Fruit fly (Drosophila melanogaster): ENCODE results near the gene Vps2.

Gene Vps2

DNA sequence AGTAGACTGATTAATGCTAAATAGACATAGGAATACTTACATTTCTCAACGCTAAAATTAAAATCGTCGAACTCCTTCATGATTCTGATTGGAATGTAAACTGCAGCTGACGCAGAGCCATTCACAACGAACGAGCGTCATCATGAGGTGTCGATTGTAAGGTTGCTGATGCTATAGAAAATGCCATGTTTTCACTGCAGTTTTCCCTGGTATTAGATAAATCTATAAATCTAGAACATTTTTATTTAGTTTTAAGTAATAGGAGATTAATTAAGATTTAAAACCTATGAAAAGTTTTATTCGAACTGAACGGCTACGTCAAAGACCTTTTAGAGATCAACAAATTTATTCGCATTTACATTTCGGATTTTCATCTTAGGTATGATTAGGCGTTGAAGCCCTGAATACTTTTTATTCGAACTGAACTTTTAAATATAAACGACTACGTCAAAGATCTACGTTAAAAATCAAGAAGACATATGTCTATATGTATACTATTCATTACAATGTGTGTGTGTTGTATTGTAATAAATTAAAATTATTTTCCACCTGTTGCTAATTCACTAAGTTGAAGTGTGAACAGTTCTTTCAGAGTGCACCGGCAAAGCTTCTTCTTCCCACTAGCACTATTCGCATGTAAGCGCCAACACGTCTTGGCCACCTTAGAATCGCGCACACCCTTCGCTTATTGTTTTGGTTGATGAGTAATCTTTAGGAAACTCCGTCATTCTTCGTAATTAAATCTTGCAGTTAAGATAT is at the start of gene Vps2, which contains the start of gene Exo84:
TSS of gene Vps2 (plus strand) at position 672 of the 759 bp plus-strand sequence.
TSS of gene Exo84 (minus strand) at position 108 of the 759 bp plus-strand sequence.
- no peak for TF ChIP-seq noc (tag; optimal IDR thresholded peaks at IDR 0.05)

DNA sequence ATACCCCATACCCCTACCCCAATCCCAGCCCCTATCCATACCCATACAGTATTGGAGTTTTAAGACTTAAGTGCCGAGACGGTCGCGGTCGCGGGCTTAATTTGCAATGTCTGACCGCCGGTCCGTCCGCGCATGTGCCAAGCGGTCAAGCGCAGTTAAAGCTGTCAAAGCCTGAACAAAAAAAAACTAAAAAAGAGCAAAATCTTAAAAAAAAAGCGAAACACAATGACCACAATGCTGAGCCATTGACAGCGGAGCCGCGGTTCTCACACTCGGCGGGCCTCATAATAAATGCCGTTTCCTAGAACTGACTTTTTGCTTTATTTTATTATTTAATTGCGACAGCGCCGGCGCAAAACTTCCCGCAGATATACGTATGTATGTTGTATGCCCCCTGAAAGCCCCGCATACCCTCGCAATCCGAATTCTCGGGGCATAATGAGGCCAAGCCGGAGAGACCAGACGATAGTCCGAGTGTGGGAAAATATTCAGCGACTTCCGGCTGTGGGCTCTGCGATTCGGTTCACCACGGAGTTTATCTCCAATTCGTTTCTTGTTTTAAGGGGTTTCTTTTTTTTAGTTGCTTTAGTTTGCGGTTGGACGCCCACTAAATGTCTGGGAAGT is 48.1 kb upstream of the Vps2 start:
- peak; percentile 16 for TF ChIP-seq noc (tag; optimal IDR thresholded peaks at IDR 0.05)

DNA sequence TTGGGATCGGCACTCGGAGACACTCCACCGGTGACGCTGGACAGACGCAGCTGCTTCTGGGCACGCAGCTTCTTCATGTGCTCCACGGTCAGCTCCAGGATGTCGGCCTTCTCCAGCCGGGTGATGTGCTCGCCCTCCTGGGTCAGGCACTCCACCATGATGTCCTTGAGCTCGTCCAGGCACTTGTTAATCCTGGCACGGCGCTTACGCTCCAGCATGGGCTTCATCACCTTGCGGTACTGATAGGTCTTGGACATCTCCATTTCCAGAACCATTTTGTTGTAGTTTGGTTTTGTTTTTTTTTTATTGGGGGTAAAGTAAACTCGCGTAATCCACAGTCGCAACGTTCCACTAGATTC is 47.0 kb upstream of the Vps2 start:
- no peak for TF ChIP-seq noc (tag; optimal IDR thresholded peaks at IDR 0.05)

DNA sequence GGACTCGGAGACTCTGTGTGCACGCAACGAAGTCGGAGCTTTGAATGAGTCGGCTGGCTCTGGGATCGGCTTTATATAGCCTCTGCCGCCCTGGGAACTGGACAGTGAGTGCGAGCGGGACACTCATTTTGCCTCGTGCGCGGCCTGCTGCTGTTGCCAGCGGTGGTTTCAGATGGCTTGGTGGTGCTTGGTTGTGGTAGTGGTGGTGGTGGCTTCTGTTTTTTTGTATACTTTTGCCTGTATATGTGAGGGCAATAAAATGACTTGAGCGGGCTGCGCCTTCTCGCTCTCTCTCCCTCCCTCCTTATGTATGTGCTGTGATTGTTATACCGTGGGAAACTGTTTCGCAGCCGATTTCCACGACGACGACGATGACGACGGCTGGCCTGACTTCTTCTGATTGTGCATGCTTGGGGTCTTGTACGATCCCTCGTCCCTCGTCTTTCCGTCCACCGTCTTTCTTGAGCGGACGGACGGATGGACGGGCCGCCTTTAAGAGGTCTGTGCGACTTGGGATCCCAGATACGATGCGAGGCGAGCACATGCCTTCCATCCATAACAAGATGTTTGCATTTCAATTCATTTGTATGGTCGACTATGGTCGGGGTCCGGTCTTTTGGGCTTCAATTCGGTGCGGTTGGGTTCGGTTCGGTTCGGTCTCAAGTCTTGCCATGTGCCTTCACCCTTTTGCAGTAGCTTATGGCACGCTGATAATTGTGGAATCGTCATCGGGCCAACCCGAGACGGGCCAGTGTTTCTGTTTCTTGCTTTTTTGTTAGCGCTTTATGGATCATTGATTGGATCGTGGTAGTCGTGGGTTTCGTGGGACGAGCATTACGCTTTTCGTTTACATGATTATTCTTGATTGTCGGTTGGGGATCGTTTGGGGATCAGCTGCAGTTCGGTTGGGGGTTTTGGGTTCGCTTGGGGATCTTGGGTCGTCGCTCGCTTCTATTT is 46.4 kb upstream of the Vps2 start:
- TF ChIP-seq noc (tag; optimal IDR thresholded peaks at IDR 0.05), result peak; percentile 57

DNA sequence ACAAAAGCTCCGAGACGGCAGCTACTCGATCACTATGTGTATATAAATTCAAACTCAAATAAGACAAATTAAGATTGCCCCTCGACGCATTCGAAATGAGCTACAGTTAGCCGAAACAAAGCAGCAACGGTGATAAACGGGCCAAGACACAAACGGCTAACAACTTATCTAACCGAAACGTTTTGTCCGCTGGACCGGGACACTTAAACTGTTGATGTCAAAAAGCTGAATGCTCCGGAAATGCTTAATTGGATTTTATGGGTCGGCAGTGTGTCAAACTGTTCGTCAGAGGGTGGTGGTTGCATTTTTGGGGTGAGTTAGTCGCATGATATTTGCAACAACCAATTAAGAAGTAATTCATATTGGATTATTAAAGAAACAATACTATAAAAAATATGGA is 45.3 kb upstream of the Vps2 start:
- TF ChIP-seq noc (tag; optimal IDR thresholded peaks at IDR 0.05), result no peak

DNA sequence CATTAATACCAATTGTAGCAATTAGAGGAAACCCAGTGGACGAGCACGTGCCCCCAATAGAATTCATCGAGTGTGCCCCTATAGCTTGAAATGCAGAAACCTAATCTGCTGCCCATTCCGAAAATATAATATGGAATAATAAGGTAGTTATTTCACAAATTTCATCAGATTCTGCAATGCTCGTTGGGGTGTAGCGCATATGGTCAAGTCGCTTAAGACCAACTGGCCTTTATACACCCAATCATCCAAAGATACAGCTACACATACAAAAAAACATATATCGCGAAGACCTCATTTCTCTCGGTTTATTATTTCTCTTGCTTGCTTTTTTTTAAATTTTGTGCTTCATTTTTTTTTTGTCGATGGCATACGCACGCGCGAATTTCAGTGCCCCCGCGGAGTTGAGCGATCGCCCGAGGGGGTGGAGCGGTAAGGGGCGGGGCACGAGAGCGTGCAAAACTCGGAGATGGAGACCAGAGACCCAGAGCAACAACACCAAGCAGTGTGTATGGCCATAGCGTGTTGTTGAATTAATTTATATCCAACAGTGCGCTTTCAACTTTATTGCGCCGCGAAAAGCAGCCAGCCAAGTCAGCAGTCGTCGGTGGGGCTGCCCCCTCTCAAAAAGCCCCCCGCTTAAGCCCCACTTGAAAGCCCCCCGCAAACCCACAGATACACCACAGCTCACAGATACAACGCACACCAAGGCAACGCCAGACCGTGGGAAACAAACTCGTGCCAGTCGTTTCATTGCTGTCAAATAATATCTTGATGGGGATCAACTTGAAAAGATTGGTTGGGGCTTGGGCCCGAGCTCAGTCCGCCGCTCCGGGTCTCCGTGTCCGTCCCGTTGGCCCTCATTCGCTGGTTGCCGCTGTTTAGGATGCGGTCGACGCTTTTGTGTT is 44.4 kb upstream of the Vps2 start:
- peak; percentile 56 for TF ChIP-seq noc (tag; optimal IDR thresholded peaks at IDR 0.05)

DNA sequence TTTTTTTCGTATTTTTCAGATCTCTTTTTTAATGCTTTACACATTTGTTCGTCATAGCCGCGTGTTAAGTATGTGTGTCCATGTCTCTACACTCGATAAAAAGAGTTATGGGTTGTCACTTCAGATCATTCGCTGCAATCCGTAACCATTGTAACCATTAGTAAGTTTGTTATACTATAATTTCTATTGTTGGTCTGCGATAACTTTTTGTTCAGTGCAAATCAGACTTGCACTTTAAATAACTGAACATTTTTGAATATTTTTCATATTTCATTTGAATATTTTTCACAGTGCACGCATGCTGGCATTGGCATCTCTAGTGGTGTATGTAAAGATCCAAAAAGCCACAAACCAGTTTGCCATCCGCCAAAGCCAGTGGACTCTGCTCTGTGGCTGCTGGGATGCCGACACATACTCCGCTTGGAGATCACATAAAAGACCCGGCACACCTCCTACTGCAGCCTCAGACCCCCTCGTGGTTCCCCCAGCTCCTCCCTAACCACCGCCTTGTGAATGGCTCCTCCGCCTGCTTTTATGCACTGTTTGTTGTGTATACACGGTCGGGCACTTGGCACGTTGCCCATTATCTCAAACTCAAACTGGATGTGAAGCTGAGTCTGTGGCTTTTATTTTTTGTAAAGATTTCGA is 43.6 kb upstream of the Vps2 start:
- peak; percentile 85 for TF ChIP-seq noc (tag; optimal IDR thresholded peaks at IDR 0.05)

DNA sequence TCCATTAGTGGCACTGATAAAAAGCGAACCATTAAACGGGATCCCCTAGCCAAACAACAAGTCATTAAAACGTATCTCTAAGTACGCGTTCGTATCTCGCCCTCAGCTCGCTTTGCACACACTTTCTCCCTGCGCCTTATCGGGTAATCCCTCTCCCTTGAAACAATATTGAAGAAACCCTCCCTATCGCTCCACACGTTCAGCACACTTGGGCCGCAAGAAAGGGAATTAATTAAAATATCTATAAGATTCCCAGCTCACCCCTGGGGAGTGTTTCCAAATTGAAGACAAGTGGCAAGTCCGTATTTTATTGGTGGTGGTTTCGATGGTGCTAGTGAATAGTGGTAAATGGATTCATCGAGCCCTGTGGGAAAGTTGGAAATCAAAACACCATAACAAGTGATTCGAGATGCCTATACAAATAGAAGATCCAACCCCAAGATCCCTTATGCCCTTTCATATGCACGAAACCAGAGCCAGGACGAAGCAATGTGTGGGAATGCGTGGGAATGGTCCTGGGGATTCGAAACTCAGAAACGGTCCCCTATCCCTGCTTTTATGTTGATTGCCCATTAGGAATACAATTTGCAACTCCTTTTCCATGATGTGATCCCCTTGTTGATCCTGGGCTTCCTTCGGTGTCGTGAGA is 42.7 kb upstream of the Vps2 start:
- no peak for TF ChIP-seq noc (tag; optimal IDR thresholded peaks at IDR 0.05)

DNA sequence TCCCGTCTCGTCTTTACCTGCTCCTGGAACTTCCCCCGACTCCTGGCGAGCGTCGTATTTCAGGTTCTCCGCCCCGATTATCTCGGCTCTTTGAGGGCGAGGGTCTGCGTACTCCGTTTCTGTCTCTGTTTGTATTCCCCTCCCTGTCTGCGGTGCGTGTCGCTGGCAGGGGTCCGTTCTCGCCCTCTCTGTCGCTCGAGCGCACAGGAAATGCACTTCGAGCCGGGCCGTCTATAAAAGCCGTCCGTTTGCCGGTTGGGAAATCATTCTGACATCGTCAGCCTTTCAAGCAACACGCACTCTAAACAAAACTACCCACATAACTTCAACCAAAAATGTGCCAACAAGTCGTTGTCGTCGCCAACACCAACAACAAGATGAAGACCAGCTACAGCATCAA is 42.0 kb upstream of the Vps2 start:
- no peak for TF ChIP-seq noc (tag; optimal IDR thresholded peaks at IDR 0.05)

DNA sequence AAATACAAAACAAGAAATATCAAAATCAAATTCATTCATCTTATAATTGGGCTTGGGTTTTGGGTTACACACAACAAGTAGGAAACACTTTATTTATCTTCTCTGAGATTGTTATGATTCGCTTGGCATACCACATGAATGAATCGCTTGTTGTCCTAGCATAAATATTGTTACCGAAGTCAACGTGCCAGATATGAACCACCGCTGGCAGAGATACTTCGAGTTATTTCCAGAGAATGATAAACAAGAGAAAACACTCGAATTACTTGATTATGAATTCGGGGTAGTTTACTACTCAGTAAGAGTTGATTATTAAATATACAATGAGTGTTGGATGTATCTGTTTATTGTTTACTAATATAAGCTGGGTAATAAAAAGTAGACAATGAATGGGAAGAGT is 41.1 kb upstream of the Vps2 start:
- TF ChIP-seq noc (tag; optimal IDR thresholded peaks at IDR 0.05), result no peak

DNA sequence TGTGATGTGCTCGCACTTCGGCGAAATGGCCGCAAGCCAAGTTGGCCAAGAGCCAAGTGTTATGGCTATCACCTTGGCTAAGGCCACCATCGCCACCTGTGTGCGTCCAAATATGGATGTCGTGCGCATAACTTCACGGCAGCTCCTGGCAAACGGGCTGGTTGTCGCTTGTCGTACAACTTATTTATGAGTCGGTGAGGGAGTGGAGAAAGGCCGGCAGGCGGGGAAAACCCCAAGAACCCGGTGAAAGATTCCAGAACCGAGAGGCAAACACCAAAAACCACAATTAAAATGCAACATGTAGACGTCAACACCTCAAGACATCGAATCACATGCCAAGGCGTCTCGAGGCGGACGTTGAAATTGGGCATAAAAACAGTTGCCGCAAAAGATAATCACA is 40.3 kb upstream of the Vps2 start:
- no peak for TF ChIP-seq noc (tag; optimal IDR thresholded peaks at IDR 0.05)

DNA sequence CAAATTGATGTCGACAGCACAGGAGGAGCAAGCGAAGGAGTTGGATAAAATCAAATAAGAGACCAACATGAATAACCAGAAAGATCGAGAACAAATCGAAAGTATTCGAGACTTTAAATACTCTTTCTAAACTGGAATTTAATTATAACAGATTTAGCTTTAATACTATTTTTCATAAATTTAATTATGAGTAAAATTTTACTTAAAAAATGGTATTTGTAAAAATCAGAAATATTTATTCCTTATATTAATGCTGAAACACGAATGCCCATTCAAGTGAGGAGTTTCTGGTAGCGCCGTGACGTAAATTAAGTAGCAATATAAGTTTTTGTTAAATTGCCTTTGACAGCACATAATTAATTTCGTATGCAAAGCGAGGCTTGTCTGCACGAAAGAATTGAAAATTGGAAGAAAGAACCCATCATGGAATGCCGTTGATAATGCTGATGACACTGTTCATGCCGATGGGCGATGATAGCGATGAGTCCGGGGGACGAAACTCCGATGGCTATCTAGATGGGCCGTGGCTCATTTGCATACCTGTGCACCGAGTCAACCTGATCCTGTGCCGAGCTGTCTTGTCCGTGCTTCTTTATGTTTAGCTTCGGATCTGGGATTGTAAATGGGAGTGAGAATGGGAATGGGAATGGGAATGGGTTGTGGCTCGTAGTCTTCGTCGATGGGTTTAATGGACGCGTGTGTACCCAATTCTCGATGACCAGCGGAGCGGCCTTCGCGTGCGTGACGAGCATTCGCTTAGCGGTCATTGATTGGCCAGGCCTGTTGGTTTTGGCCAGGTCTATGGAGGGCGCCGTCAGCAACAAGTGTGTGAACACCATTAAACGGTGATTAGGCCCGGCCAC is 39.6 kb upstream of the Vps2 start:
- TF ChIP-seq noc (tag; optimal IDR thresholded peaks at IDR 0.05), result peak; percentile 69

DNA sequence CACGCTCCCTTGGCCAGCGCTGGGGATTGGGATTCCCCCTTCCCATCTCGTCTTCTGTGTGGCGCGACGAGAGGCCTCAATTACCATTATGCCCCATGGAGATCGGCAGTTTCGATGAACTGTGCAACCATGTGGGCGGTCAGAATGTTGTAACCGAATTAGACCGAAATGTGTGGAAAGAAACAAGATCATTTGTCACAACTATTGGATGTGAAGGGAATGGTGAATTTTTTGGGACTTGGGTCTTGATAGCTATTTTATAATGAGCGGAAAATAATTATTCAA is 39.0 kb upstream of the Vps2 start:
- no peak for TF ChIP-seq noc (tag; optimal IDR thresholded peaks at IDR 0.05)
